Fruit fly (Drosophila melanogaster): ENCODE results near the gene Lectin-galC1.

The Lectin-galC1 gene

dm6 chr2L:19376145-19376544 lies 41.1 kb upstream of the Lectin-galC1 start (continued):
- TF ChIP-seq CG2202 (tag; optimal IDR thresholded peaks at IDR 0.05) = no peak
- no peak for TF ChIP-seq corto (GFP tag; optimal IDR thresholded peaks at IDR 0.05)
- TF ChIP-seq zf30C (GFP tag; optimal IDR thresholded peaks at IDR 0.05) = no peak
- no peak for TF ChIP-seq CG14667 (GFP tag; IDR thresholded peaks at IDR 0.05)
- no peak for TF ChIP-seq CG33213 (GFP tag; optimal IDR thresholded peaks at IDR 0.05)
- no peak for TF ChIP-seq CG14441 (GFP tag; IDR thresholded peaks at IDR 0.05)
- no peak for TF ChIP-seq peb (GFP tag; IDR thresholded peaks at IDR 0.05)
- peak; percentile 62 for TF ChIP-seq CG8388 (GFP tag; optimal IDR thresholded peaks at IDR 0.05)
- TF ChIP-seq CG15514 (GFP tag; optimal IDR thresholded peaks at IDR 0.05) = no peak
- no peak for TF ChIP-seq CG31224 (GFP tag; IDR thresholded peaks at IDR 0.05)
- TF ChIP-seq CG7928 (GFP tag; optimal IDR thresholded peaks at IDR 0.05) = no peak
- TF ChIP-seq aop (GFP tag; IDR thresholded peaks at IDR 0.05) = no peak
- no peak for TF ChIP-seq CG15601 (tag; optimal IDR thresholded peaks at IDR 0.05)
- no peak for TF ChIP-seq hbn (GFP tag; IDR thresholded peaks at IDR 0.05; ENCODE audit: partially characterized antibody)
- TF ChIP-seq CG12942 (GFP tag; optimal IDR thresholded peaks at IDR 0.05) = no peak
- peak; percentile 47 for TF ChIP-seq CG4424 (GFP tag; optimal IDR thresholded peaks at IDR 0.05)
- no peak for TF ChIP-seq eve (GFP tag; optimal IDR thresholded peaks at IDR 0.05)
- TF ChIP-seq Atf-2 (GFP tag; optimal IDR thresholded peaks at IDR 0.05) = no peak
- TF ChIP-seq CG14860 (GFP tag; IDR thresholded peaks at IDR 0.05; ENCODE audit: partially characterized antibody) = no peak
- no peak for TF ChIP-seq sna (GFP tag; IDR thresholded peaks at IDR 0.05; ENCODE audit: partially characterized antibody)
- TF ChIP-seq ab (GFP tag; optimal IDR thresholded peaks at IDR 0.05) = no peak
- TF ChIP-seq CG31365 (tag; optimal IDR thresholded peaks at IDR 0.05) = no peak
- no peak for TF ChIP-seq repo (GFP tag; optimal IDR thresholded peaks at IDR 0.05)
- TF ChIP-seq fd3F (GFP tag; optimal IDR thresholded peaks at IDR 0.05) = no peak
- TF ChIP-seq HmgZ (tag; optimal IDR thresholded peaks at IDR 0.05) = no peak
- TF ChIP-seq Deaf1 (tag; optimal IDR thresholded peaks at IDR 0.05) = no peak
- TF ChIP-seq CG18599 (GFP tag; optimal IDR thresholded peaks at IDR 0.05) = no peak
- no peak; the same call in 1 of the 2 replicates for TF ChIP-seq lmd (GFP tag; IDR thresholded peaks at IDR 0.05)
- TF ChIP-seq esg (GFP tag; conservative IDR thresholded peaks at IDR 0.05) = no peak
- TF ChIP-seq Hey (tag; optimal IDR thresholded peaks at IDR 0.05) = no peak
- TF ChIP-seq Nf-YB (GFP tag; optimal IDR thresholded peaks at IDR 0.05) = no peak
- TF ChIP-seq CG18764 (GFP tag; optimal IDR thresholded peaks at IDR 0.05) = peak; percentile 4
- TF ChIP-seq ato (GFP tag; IDR thresholded peaks at IDR 0.05; ENCODE audit: partially characterized antibody) = no peak
- peak; percentile 70 for TF ChIP-seq CG10979 (tag; optimal IDR thresholded peaks at IDR 0.05)
- no peak for TF ChIP-seq seq (GFP tag; IDR thresholded peaks at IDR 0.05)
- TF ChIP-seq Dad (GFP tag; optimal IDR thresholded peaks at IDR 0.05) = no peak
- no peak for TF ChIP-seq odd (GFP tag; optimal IDR thresholded peaks at IDR 0.05)
- no peak for TF ChIP-seq CG12155 (GFP tag; optimal IDR thresholded peaks at IDR 0.05)
- no peak for TF ChIP-seq D (optimal IDR thresholded peaks at IDR 0.05)
- TF ChIP-seq D (GFP tag; optimal IDR thresholded peaks at IDR 0.05) = peak; percentile 52
- no peak for TF ChIP-seq CG8478 (optimal IDR thresholded peaks at IDR 0.05)
- TF ChIP-seq CG10565 (GFP tag; optimal IDR thresholded peaks at IDR 0.05) = no peak
- no peak for TF ChIP-seq CG7372 (GFP tag; IDR thresholded peaks at IDR 0.05)
- TF ChIP-seq gsb (GFP tag; IDR thresholded peaks at IDR 0.05) = no peak
- TF ChIP-seq CG6791 (GFP tag; IDR thresholded peaks at IDR 0.05; ENCODE audit: partially characterized antibody) = no peak
- no peak for TF ChIP-seq nerfin-2 (GFP tag; IDR thresholded peaks at IDR 0.05; ENCODE audit: partially characterized antibody)
- no peak; the same call in 1 of the 2 replicates for TF ChIP-seq sob (GFP tag; IDR thresholded peaks at IDR 0.05)
- peak; percentile 38; the same call in 1 of the 3 replicates for TF ChIP-seq CG17361 (GFP tag; IDR thresholded peaks at IDR 0.05)
- no peak for TF ChIP-seq MESR4 (GFP tag; optimal IDR thresholded peaks at IDR 0.05)
- TF ChIP-seq jumu (GFP tag; optimal IDR thresholded peaks at IDR 0.05) = no peak
- no peak for TF ChIP-seq toy (GFP tag; IDR thresholded peaks at IDR 0.05)
- TF ChIP-seq gfzf (GFP tag; optimal IDR thresholded peaks at IDR 0.05) = no peak

Data from whole organism, embryonic.